Worm (Caenorhabditis elegans): ENCODE data around the gene max-1.

DNA sequence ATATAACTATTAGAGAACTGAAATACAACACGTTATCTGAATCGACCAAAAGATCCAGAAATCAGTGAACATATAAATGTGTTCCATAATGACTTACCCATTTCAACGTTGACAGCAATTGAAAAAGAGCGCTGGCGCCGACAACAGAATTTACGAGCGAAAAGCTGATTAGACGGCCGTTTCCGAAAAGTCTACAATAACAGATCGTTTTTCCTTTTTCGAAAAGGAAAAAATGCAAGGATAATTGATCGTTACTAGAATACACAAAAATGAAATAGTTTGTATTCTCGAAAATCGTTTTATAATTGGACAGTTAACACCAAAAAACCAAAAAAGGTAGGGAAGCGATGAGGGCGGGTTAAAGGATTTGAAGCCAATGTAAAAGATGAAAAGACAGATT, 66.4 kb downstream of the max-1 start, which contains the start of gene srr-1:
- TF ChIP-seq set-16 (GFP tag; IDR thresholded peaks at IDR 0.05) (no peak), pqm-1 (tag; optimal IDR thresholded peaks at IDR 0.05) (no peak), egl-27 (tag; optimal IDR thresholded peaks at IDR 0.05) (no peak), F49E8.2 (tag; optimal IDR thresholded peaks at IDR 0.05; ENCODE audit: borderline replicate concordance) (no peak), mdl-1 (tag; optimal IDR thresholded peaks at IDR 0.05) (no peak), attf-4 (tag; optimal IDR thresholded peaks at IDR 0.05) (no peak), unc-39 (tag; optimal IDR thresholded peaks at IDR 0.05) (no peak), unc-62 (GFP tag; optimal IDR thresholded peaks at IDR 0.05 in 1 of 2) (no peak), unc-62 (tag; optimal IDR thresholded peaks at IDR 0.05) (no peak), mxl-2 (GFP tag; conservative IDR thresholded peaks at IDR 0.05) (no peak), lin-13 (GFP tag; optimal IDR thresholded peaks at IDR 0.05) (no peak)
